Worm (Caenorhabditis elegans): Measurements from ENCODE around the gene atn-1.

The atn-1 gene

ce11 chrV:12433717-12434116 lies 44.5 kb upstream of the atn-1 start, which contains the start of gene srh-25:
Gene srh-25, minus strand, starts transcription at chrV:12433817.
- TF ChIP-seq lin-15B (tag; optimal IDR thresholded peaks at IDR 0.05) (no peak), lin-39 (tag; optimal IDR thresholded peaks at IDR 0.05) (no peak), nhr-23 (tag; optimal IDR thresholded peaks at IDR 0.05) (no peak), nfya-1 (tag; optimal IDR thresholded peaks at IDR 0.05; ENCODE audit: insufficient read depth) (no peak), zag-1 (tag; optimal IDR thresholded peaks at IDR 0.05) (no peak), tbx-2 (tag; optimal IDR thresholded peaks at IDR 0.05) (no peak), lsy-12 (tag; optimal IDR thresholded peaks at IDR 0.05) (no peak), egl-5 (tag; optimal IDR thresholded peaks at IDR 0.05) (no peak), ceh-28 (tag; optimal IDR thresholded peaks at IDR 0.05) (no peak), nhr-67 (tag; optimal IDR thresholded peaks at IDR 0.05) (no peak), sea-2 (GFP tag; optimal IDR thresholded peaks at IDR 0.05) (no peak), nhr-12 (tag; optimal IDR thresholded peaks at IDR 0.05) (no peak), ceh-16 (tag; optimal IDR thresholded peaks at IDR 0.05) (no peak)

- TF ChIP-seq eor-1 (tag; optimal IDR thresholded peaks at IDR 0.05) = no peak
- no peak for TF ChIP-seq nhr-11 (tag; optimal IDR thresholded peaks at IDR 0.05)
- no peak for TF ChIP-seq unc-39 (tag; optimal IDR thresholded peaks at IDR 0.05)
These were observed 36.8 kb upstream of the atn-1 start, which contains the start of gene pals-37 for ce11 chrV:12441420-12441819. Gene pals-37, minus strand, starts transcription at chrV:12441520.

ce11 chrV:12443754-12444153 lies 34.5 kb upstream of the atn-1 start, which contains the start of gene pals-39:
Gene pals-39, minus strand, starts transcription at chrV:12443854.
- TF ChIP-seq nhr-23 (tag; optimal IDR thresholded peaks at IDR 0.05) (no peak), skn-1 (tag; optimal IDR thresholded peaks at IDR 0.05) (no peak), pqm-1 (tag; optimal IDR thresholded peaks at IDR 0.05) (peak; percentile 30), fkh-2 (tag; optimal IDR thresholded peaks at IDR 0.05) (no peak), eor-1 (tag; optimal IDR thresholded peaks at IDR 0.05) (no peak), mdl-1 (tag; optimal IDR thresholded peaks at IDR 0.05) (no peak), pha-4 (tag; optimal IDR thresholded peaks at IDR 0.05) (peak; percentile 39)

ce11 chrV:12446895-12447294 lies 31.3 kb upstream of the atn-1 start, which contains the start of the genes pals-38 and C54D10.9:
Gene pals-38, minus strand, starts transcription at chrV:12446995.
Gene C54D10.9, plus strand, starts transcription at chrV:12447153.
- TF ChIP-seq nhr-28 (tag; optimal IDR thresholded peaks at IDR 0.05) (no peak), aly-2 (tag; optimal IDR thresholded peaks at IDR 0.05) (no peak), elt-3 (tag; optimal IDR thresholded peaks at IDR 0.05) (no peak), nhr-23 (tag; optimal IDR thresholded peaks at IDR 0.05) (no peak), ceh-9 (tag; optimal IDR thresholded peaks at IDR 0.05) (no peak), skn-1 (tag; optimal IDR thresholded peaks at IDR 0.05) (no peak), fos-1 (tag; optimal IDR thresholded peaks at IDR 0.05) (no peak), nfya-1 (tag; optimal IDR thresholded peaks at IDR 0.05; ENCODE audit: insufficient read depth) (no peak), fkh-2 (tag; optimal IDR thresholded peaks at IDR 0.05) (no peak), eor-1 (tag; optimal IDR thresholded peaks at IDR 0.05) (no peak), nhr-237 (tag; optimal IDR thresholded peaks at IDR 0.05) (no peak), pqm-1 (tag; optimal IDR thresholded peaks at IDR 0.05) (no peak), tbx-2 (tag; optimal IDR thresholded peaks at IDR 0.05) (no peak)

ce11 chrV:12449902-12450301 lies 28.3 kb upstream of the atn-1 start, which contains the start of gene C54D10.10:
Gene C54D10.10, minus strand, starts transcription at chrV:12450002.
- TF ChIP-seq mdl-1 (tag; optimal IDR thresholded peaks at IDR 0.05) (no peak), skn-1 (tag; optimal IDR thresholded peaks at IDR 0.05) (no peak), unc-62 (GFP tag; optimal IDR thresholded peaks at IDR 0.05) (no peak), jun-1 (tag; optimal IDR thresholded peaks at IDR 0.05) (no peak), nhr-25 (tag; optimal IDR thresholded peaks at IDR 0.05) (no peak), pha-4 (tag; optimal IDR thresholded peaks at IDR 0.05) (no peak), nhr-67 (tag; optimal IDR thresholded peaks at IDR 0.05) (no peak), daf-12 (tag; optimal IDR thresholded peaks at IDR 0.05) (no peak), elt-1 (tag; optimal IDR thresholded peaks at IDR 0.05) (no peak), elt-3 (tag; optimal IDR thresholded peaks at IDR 0.05) (no peak), ama-1 (optimal IDR thresholded peaks at IDR 0.05) (no peak), sea-2 (GFP tag; optimal IDR thresholded peaks at IDR 0.05) (no peak), ztf-11 (tag; optimal IDR thresholded peaks at IDR 0.05) (no peak), aly-2 (tag; optimal IDR thresholded peaks at IDR 0.05) (no peak)

All from whole organism, L3 larva.